Fruit fly (Drosophila melanogaster): Measurements from ENCODE around the gene CG6696.
A peak's percentile ranks its signal among the peaks of the same experiment; 100 is the strongest.

The CG6696 gene

DNA sequence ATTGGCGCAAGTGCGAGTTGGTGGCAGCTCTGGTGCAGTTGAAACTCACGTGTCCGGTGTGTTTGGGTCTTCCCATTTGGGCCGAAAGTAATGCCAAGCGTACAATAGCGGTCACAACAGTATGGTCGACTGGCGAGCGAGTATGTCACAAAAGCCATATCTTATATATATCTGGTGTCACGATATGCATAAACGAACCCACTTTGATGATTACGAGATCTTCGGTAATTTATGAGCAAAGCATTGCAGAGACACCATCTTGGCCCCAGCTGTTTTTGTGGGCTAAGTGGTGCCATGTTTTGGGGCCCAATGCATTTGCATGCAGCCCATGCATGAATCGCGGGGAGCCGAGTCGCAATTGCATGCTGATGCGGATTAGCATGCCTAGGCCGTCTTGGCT lies 16.9 kb upstream of the CG6696 start (continued):
- TF ChIP-seq crol (GFP tag; IDR thresholded peaks at IDR 0.05) = no peak
- no peak for TF ChIP-seq nmo (GFP tag; optimal IDR thresholded peaks at IDR 0.05)
- TF ChIP-seq Tbp (GFP tag; optimal IDR thresholded peaks at IDR 0.05) = no peak
- TF ChIP-seq CG30020 (tag; optimal IDR thresholded peaks at IDR 0.05) = no peak
- 0 out of 2 replicates have a peak, but pooled peaks have one; percentile 15 for TF ChIP-seq CG31441 (GFP tag; IDR thresholded peaks at IDR 0.05)
- TF ChIP-seq zfh2 (GFP tag; optimal IDR thresholded peaks at IDR 0.05) = no peak
- TF ChIP-seq sna (GFP tag; IDR thresholded peaks at IDR 0.05; ENCODE audit: partially characterized antibody) = no peak
- no peak for TF ChIP-seq CG18764 (GFP tag; optimal IDR thresholded peaks at IDR 0.05)
- peak; percentile 52 for TF ChIP-seq ara (GFP tag; IDR thresholded peaks at IDR 0.05)
- no peak for TF ChIP-seq mam (GFP tag; optimal IDR thresholded peaks at IDR 0.05)
- no peak for TF ChIP-seq wor (GFP tag; IDR thresholded peaks at IDR 0.05)
- TF ChIP-seq chif (GFP tag; optimal IDR thresholded peaks at IDR 0.05) = no peak
- TF ChIP-seq sd (tag; optimal IDR thresholded peaks at IDR 0.05) = no peak
- TF ChIP-seq Neu2 (GFP tag; optimal IDR thresholded peaks at IDR 0.05; ENCODE audit: borderline replicate concordance) = no peak
- TF ChIP-seq CG1603 (tag; optimal IDR thresholded peaks at IDR 0.05) = peak; percentile 46
- no peak for TF ChIP-seq CG10431 (GFP tag; optimal IDR thresholded peaks at IDR 0.05)
- TF ChIP-seq CG6254 (GFP tag; optimal IDR thresholded peaks at IDR 0.05) = no peak
- no peak for TF ChIP-seq otp (GFP tag; IDR thresholded peaks at IDR 0.05)
- no peak for TF ChIP-seq onecut (GFP tag; IDR thresholded peaks at IDR 0.05)
- no peak for TF ChIP-seq CG2129 (GFP tag; IDR thresholded peaks at IDR 0.05; ENCODE audit: partially characterized antibody)
- no peak for TF ChIP-seq CG13287 (GFP tag; IDR thresholded peaks at IDR 0.05; ENCODE audit: partially characterized antibody)
- TF ChIP-seq NC2β (GFP tag; optimal IDR thresholded peaks at IDR 0.05) = no peak
- TF ChIP-seq CG8290 (GFP tag; optimal IDR thresholded peaks at IDR 0.05) = no peak
- peak in 1 of 2 experiments; percentile 13 for TF ChIP-seq CG8290 (tag; optimal IDR thresholded peaks at IDR 0.05)

DNA sequence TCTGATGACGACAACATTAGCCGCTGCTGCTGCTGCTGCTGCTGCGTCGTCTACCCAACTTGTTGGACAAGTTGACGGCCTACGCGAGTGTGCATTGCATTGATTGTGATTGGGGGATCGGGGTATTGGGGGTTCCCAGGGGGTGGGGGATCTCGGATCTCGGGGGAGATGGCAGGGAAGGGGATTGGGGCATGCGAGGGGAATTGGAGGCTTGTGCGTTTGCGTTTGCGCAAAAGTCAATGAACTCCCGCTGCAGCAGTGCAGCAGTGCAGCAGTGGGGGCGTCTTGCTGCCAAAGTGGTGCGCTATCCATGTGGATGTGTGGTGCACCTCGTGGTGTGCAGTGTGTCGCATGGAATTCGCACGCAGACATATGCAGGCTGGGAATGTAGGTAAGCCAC lies 14.8 kb upstream of the CG6696 start:
- TF ChIP-seq chm (GFP tag; IDR thresholded peaks at IDR 0.05) = no peak
- no peak for TF ChIP-seq Aef1 (GFP tag; IDR thresholded peaks at IDR 0.05)
- no peak for TF ChIP-seq fd64A (GFP tag; optimal IDR thresholded peaks at IDR 0.05)
- 0 out of 3 replicates have a peak, but pooled peaks have one; percentile 39 for TF ChIP-seq sr (GFP tag; IDR thresholded peaks at IDR 0.05)
- TF ChIP-seq crol (GFP tag; IDR thresholded peaks at IDR 0.05) = peak; percentile 88
- no peak for TF ChIP-seq Rx (GFP tag; IDR thresholded peaks at IDR 0.05)
- TF ChIP-seq pzg (GFP tag; optimal IDR thresholded peaks at IDR 0.05) = no peak
- TF ChIP-seq inv (GFP tag; IDR thresholded peaks at IDR 0.05; ENCODE audit: partially characterized antibody) = no peak
- no peak for TF ChIP-seq CG2678 (tag; optimal IDR thresholded peaks at IDR 0.05)
- TF ChIP-seq Blimp-1 (GFP tag; optimal IDR thresholded peaks at IDR 0.05) = peak; percentile 17
- TF ChIP-seq CG10959 (GFP tag; IDR thresholded peaks at IDR 0.05) = no peak
- no peak for TF ChIP-seq CG13287 (GFP tag; IDR thresholded peaks at IDR 0.05; ENCODE audit: partially characterized antibody)
- no peak for TF ChIP-seq Usf (GFP tag; optimal IDR thresholded peaks at IDR 0.05)

DNA sequence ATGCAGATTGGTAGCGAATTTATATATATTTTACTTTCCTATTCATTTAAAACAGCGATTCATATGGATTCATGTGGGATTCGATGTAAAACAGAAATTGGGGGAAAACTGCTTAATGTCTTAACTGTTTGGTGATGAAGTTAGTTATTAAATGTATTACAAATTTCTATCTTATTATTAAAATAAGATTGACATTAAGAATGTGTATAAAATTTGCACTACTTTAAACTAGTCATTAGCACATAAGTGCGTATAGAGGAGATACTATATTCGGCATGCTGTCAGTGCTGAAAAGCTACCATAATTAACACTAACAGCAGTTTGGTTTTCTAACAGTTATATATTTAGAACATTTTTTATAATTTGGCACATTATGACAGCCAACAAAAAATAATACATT lies 13.7 kb upstream of the CG6696 start:
- TF ChIP-seq CG18262 (tag; optimal IDR thresholded peaks at IDR 0.05) (peak; percentile 8), sens (GFP tag) (peak; percentile 12), hbn (GFP tag; IDR thresholded peaks at IDR 0.05; ENCODE audit: partially characterized antibody) (no peak)

DNA sequence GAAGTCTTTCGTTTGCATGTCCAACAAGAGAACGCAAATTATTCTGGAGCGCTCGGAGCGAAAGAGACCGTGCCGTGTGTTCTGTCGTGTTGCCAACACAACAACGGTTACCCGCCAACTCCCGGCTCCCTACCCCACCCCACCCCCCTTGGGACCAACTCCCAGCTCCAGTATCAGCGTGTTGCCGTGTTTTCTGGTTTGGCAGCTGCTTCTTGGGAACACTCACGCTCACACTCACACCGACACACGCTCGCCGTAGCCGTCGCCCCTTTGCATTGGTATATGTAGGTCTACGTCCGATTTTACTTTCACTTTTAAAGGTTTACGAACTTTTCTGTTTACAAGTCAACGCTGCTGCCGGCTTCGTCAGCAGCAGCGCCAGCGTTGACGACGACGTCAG lies 13.3 kb upstream of the CG6696 start:
- TF ChIP-seq CG3995 (GFP tag; optimal IDR thresholded peaks at IDR 0.05) (no peak), Nf-YC (tag; optimal IDR thresholded peaks at IDR 0.05) (no peak), cg (GFP tag; optimal IDR thresholded peaks at IDR 0.05) (peak; percentile 55), CG1602 (GFP tag; optimal IDR thresholded peaks at IDR 0.05) (no peak), Elba2 (GFP tag; optimal IDR thresholded peaks at IDR 0.05) (no peak), mld (GFP tag; IDR thresholded peaks at IDR 0.05; ENCODE audit: partially characterized antibody) (no peak), hth (optimal IDR thresholded peaks at IDR 0.05) (no peak), CG5180 (GFP tag; optimal IDR thresholded peaks at IDR 0.05) (peak; percentile 26), lilli (GFP tag; optimal IDR thresholded peaks at IDR 0.05) (no peak), crol (GFP tag; IDR thresholded peaks at IDR 0.05) (peak; percentile 56), gt (GFP tag; IDR thresholded peaks at IDR 0.05) (no peak), Nf-YA (GFP tag; IDR thresholded peaks at IDR 0.05) (no peak), Ssrp (tag; optimal IDR thresholded peaks at IDR 0.05) (no peak), Blimp-1 (GFP tag; optimal IDR thresholded peaks at IDR 0.05) (peak; percentile 99)

All from whole organism, embryonic.